Comparison of ENCODE assay signal across 4 fruit fly cellular contexts in genomic region chr2L:2483720-2484507, dm6.
TF ChIP-seq lines count a peak whose summit lies in the region.

No protein-coding gene starts in this region.

- no peak for TF ChIP-seq CTCF in whole organism, embryonic (GFP tag; optimal IDR thresholded peaks at IDR 0.05; lab: Kevin White, UChicago)

TF ChIP-seq in whole organism, embryonic, 481 proteins besides CTCF, POLR2A, EP300 and RAD21 (continues in another document):
- TF ChIP-seq CG2875 (GFP tag; optimal IDR thresholded peaks at IDR 0.05; lab: Kevin White, UChicago), result no peak
- TF ChIP-seq onecut (GFP tag; IDR thresholded peaks at IDR 0.05; lab: Robert Waterston, UW), result no peak
- no peak for TF ChIP-seq Mrtf (GFP tag; IDR thresholded peaks at IDR 0.05; lab: Robert Waterston, UW)
- TF ChIP-seq CG33213 (GFP tag; optimal IDR thresholded peaks at IDR 0.05; lab: Kevin White, UChicago), result no peak
- TF ChIP-seq CG7271 (tag; optimal IDR thresholded peaks at IDR 0.05; lab: Kevin White, UChicago), result no peak
- TF ChIP-seq Rfx (GFP tag; IDR thresholded peaks at IDR 0.05; lab: Robert Waterston, UW), result no peak
- TF ChIP-seq jing (GFP tag; optimal IDR thresholded peaks at IDR 0.05; lab: Kevin White, UChicago), result no peak
- TF ChIP-seq CG12942 (GFP tag; optimal IDR thresholded peaks at IDR 0.05; lab: Kevin White, UChicago), result no peak
- TF ChIP-seq Xbp1 (GFP tag; optimal IDR thresholded peaks at IDR 0.05; lab: Kevin White, UChicago), result no peak
- TF ChIP-seq CG4404 (GFP tag; IDR thresholded peaks at IDR 0.05; lab: Robert Waterston, UW), result 0 out of 2 replicates have a peak, but pooled peaks have one; percentile 19
- TF ChIP-seq CG14667 (GFP tag; IDR thresholded peaks at IDR 0.05; lab: Robert Waterston, UW), result no peak
- TF ChIP-seq grn (GFP tag; optimal IDR thresholded peaks at IDR 0.05; lab: Kevin White, UChicago), result peak; percentile 62
- TF ChIP-seq CG12236 (GFP tag; optimal IDR thresholded peaks at IDR 0.05; lab: Kevin White, UChicago), result no peak
- TF ChIP-seq Atf-2 (GFP tag; optimal IDR thresholded peaks at IDR 0.05; lab: Kevin White, UChicago), result no peak
- no peak for TF ChIP-seq bsh (GFP tag; optimal IDR thresholded peaks at IDR 0.05; lab: Kevin White, UChicago)
- no peak for TF ChIP-seq CG18476 (GFP tag; optimal IDR thresholded peaks at IDR 0.05; lab: Kevin White, UChicago)
- TF ChIP-seq sens (GFP tag; lab: Kevin White, UChicago), result peak; percentile 76
- TF ChIP-seq sim (GFP tag; IDR thresholded peaks at IDR 0.05; lab: Robert Waterston, UW), result no peak
- TF ChIP-seq CG6854 (GFP tag; optimal IDR thresholded peaks at IDR 0.05; lab: Kevin White, UChicago), result no peak
- peak; percentile 27 for TF ChIP-seq dmrt11E (tag; optimal IDR thresholded peaks at IDR 0.05; lab: Kevin White, UChicago)
- TF ChIP-seq CG4360 (GFP tag; IDR thresholded peaks at IDR 0.05; lab: Robert Waterston, UW), result peak; percentile 51; the same call in 1 of the 2 replicates
- TF ChIP-seq CG18262 (tag; optimal IDR thresholded peaks at IDR 0.05; lab: Kevin White, UChicago), result peak; percentile 9
- TF ChIP-seq CG1024 (GFP tag; IDR thresholded peaks at IDR 0.05; lab: Robert Waterston, UW), result no peak
- TF ChIP-seq CG14050 (GFP tag; IDR thresholded peaks at IDR 0.05; lab: Robert Waterston, UW), result no peak

TF ChIP-seq in whole organism, prepupa, 60 proteins besides CTCF, POLR2A, EP300 and RAD21 (continues in another document):
- TF ChIP-seq fkh (GFP tag; optimal IDR thresholded peaks at IDR 0.05; lab: Kevin White, UChicago) (no peak), ss (GFP tag; optimal IDR thresholded peaks at IDR 0.05; lab: Kevin White, UChicago) (peak; percentile 36 to 48), CG8319 (GFP tag; optimal IDR thresholded peaks at IDR 0.05; lab: Kevin White, UChicago) (no peak), salr (GFP tag; optimal IDR thresholded peaks at IDR 0.05; lab: Kevin White, UChicago) (peak in 1 of 2 experiments; percentile 3), svp (GFP tag; lab: Kevin White, UChicago) (peak; percentile 85), CG6163 (GFP tag; IDR thresholded peaks at IDR 0.05; lab: Robert Waterston, UW) (0 out of 3 replicates have a peak, but pooled peaks have one; percentile 15), dac (GFP tag; optimal IDR thresholded peaks at IDR 0.05; lab: Kevin White, UChicago) (no peak), CG9139 (GFP tag; optimal IDR thresholded peaks at IDR 0.05; lab: Kevin White, UChicago) (no peak), lz (GFP tag; optimal IDR thresholded peaks at IDR 0.05; lab: Kevin White, UChicago) (peak; percentile 32), net (GFP tag; optimal IDR thresholded peaks at IDR 0.05; lab: Kevin White, UChicago) (no peak), CG31627 (GFP tag; optimal IDR thresholded peaks at IDR 0.05; lab: Kevin White, UChicago) (peak; percentile 15), CG6854 (GFP tag; optimal IDR thresholded peaks at IDR 0.05; lab: Kevin White, UChicago) (no peak), fd59A (GFP tag; optimal IDR thresholded peaks at IDR 0.05; lab: Kevin White, UChicago) (peak; percentile 51), Hr38 (GFP tag; optimal IDR thresholded peaks at IDR 0.05; lab: Kevin White, UChicago) (no peak), Hr4 (GFP tag; optimal IDR thresholded peaks at IDR 0.05; lab: Kevin White, UChicago) (no peak), CG3032 (tag; optimal IDR thresholded peaks at IDR 0.05; lab: Kevin White, UChicago) (peak; percentile 52), CG15336 (GFP tag; IDR thresholded peaks at IDR 0.05; lab: Robert Waterston, UW) (no peak), Met (GFP tag; optimal IDR thresholded peaks at IDR 0.05; lab: Kevin White, UChicago) (peak; percentile 57), Ets96B (tag; optimal IDR thresholded peaks at IDR 0.05; lab: Kevin White, UChicago) (peak; percentile 60), OdsH (GFP tag; optimal IDR thresholded peaks at IDR 0.05; lab: Kevin White, UChicago) (peak; percentile 11), Sox14 (GFP tag; optimal IDR thresholded peaks at IDR 0.05; lab: Kevin White, UChicago) (peak; percentile 25), CG16779 (tag; optimal IDR thresholded peaks at IDR 0.05; lab: Kevin White, UChicago) (no peak), CG3919 (GFP tag; optimal IDR thresholded peaks at IDR 0.05; lab: Kevin White, UChicago) (peak; percentile 12), CG6276 (GFP tag; optimal IDR thresholded peaks at IDR 0.05; lab: Kevin White, UChicago) (no peak)

TF ChIP-seq in whole organism, pupa, 21 proteins besides CTCF, POLR2A, EP300 and RAD21:
- peak; percentile 33 for TF ChIP-seq D1 (tag; optimal IDR thresholded peaks at IDR 0.05; lab: Kevin White, UChicago)
- TF ChIP-seq CG15710 (tag; optimal IDR thresholded peaks at IDR 0.05; lab: Kevin White, UChicago), result peak; percentile 53
- no peak for TF ChIP-seq CG12605 (GFP tag; IDR thresholded peaks at IDR 0.05; lab: Robert Waterston, UW)
- no peak for TF ChIP-seq rn (GFP tag; IDR thresholded peaks at IDR 0.05; lab: Robert Waterston, UW)
- peak; percentile 8 for TF ChIP-seq Snoo (tag; optimal IDR thresholded peaks at IDR 0.05; lab: Kevin White, UChicago)
- TF ChIP-seq CG34367 (tag; optimal IDR thresholded peaks at IDR 0.05; lab: Kevin White, UChicago), result peak; percentile 34
- no peak for TF ChIP-seq Ets98B (GFP tag; IDR thresholded peaks at IDR 0.05; lab: Robert Waterston, UW)
- TF ChIP-seq CG8159 (tag; optimal IDR thresholded peaks at IDR 0.05; lab: Kevin White, UChicago), result peak; percentile 68
- TF ChIP-seq CG17806 (tag; optimal IDR thresholded peaks at IDR 0.05; lab: Kevin White, UChicago), result peak; percentile 56
- no peak for TF ChIP-seq Pif1B (GFP tag; optimal IDR thresholded peaks at IDR 0.05; lab: Kevin White, UChicago)
- TF ChIP-seq CG9948 (tag; optimal IDR thresholded peaks at IDR 0.05; lab: Kevin White, UChicago), result peak; percentile 55
- TF ChIP-seq Pif1A (GFP tag; optimal IDR thresholded peaks at IDR 0.05; lab: Kevin White, UChicago), result peak; percentile 3

TF ChIP-seq in whole organism, wandering third instar larva, 38 proteins besides CTCF, POLR2A, EP300 and RAD21:
- TF ChIP-seq foxo (GFP tag; optimal IDR thresholded peaks at IDR 0.05; lab: Kevin White, UChicago) (peak in 1 of 2 experiments; percentile 50), dmrt93B (GFP tag; optimal IDR thresholded peaks at IDR 0.05; lab: Kevin White, UChicago) (peak; percentile 15), h (GFP tag; optimal IDR thresholded peaks at IDR 0.05; lab: Kevin White, UChicago) (peak; percentile 56), Rel (GFP tag; optimal IDR thresholded peaks at IDR 0.05; lab: Kevin White, UChicago) (no peak), Rel (tag; optimal IDR thresholded peaks at IDR 0.05; lab: Kevin White, UChicago) (no peak), woc (GFP tag; optimal IDR thresholded peaks at IDR 0.05; lab: Kevin White, UChicago) (peak; percentile 16), jim (GFP tag; optimal IDR thresholded peaks at IDR 0.05; lab: Kevin White, UChicago) (no peak), sage (GFP tag; optimal IDR thresholded peaks at IDR 0.05; lab: Kevin White, UChicago) (peak; percentile 9), Dif (GFP tag; optimal IDR thresholded peaks at IDR 0.05; lab: Kevin White, UChicago; ENCODE audit: partially characterized antibody) (no peak), CrebA (GFP tag; optimal IDR thresholded peaks at IDR 0.05; lab: Kevin White, UChicago; ENCODE audit: borderline replicate concordance) (no peak), psq (GFP tag; optimal IDR thresholded peaks at IDR 0.05; lab: Kevin White, UChicago) (peak; percentile 13), br (GFP tag; optimal IDR thresholded peaks at IDR 0.05; lab: Kevin White, UChicago) (peak; percentile 30), ey (GFP tag; optimal IDR thresholded peaks at IDR 0.05; lab: Kevin White, UChicago) (peak; percentile 32), HLH106 (tag; optimal IDR thresholded peaks at IDR 0.05; lab: Kevin White, UChicago) (peak; percentile 55), Sp1 (GFP tag; optimal IDR thresholded peaks at IDR 0.05; lab: Kevin White, UChicago) (peak; percentile 21), fru (GFP tag; optimal IDR thresholded peaks at IDR 0.05; lab: Kevin White, UChicago) (peak; percentile 57), rgr (GFP tag; optimal IDR thresholded peaks at IDR 0.05; lab: Kevin White, UChicago) (peak; percentile 29), Hnf4 (GFP tag; optimal IDR thresholded peaks at IDR 0.05; lab: Kevin White, UChicago) (peak; percentile 11), OdsH (GFP tag; optimal IDR thresholded peaks at IDR 0.05; lab: Kevin White, UChicago) (peak; percentile 9), Myc (optimal IDR thresholded peaks at IDR 0.05; lab: Kevin White, UChicago) (no peak)

Comparison
In these comparisons a context has a peak if more than half of its experiments do, and no peak if none do; other contexts are left out.
1. Of the 7 proteins assayed by ChIP-seq in both whole organism, embryonic and whole organism, prepupa: peak only in whole organism, embryonic: none; only in whole organism, prepupa: Hr39 and Sox102F; in both: none; in neither: 5.